Worm (Caenorhabditis elegans): ENCODE results near the gene C14A6.3.

DNA sequence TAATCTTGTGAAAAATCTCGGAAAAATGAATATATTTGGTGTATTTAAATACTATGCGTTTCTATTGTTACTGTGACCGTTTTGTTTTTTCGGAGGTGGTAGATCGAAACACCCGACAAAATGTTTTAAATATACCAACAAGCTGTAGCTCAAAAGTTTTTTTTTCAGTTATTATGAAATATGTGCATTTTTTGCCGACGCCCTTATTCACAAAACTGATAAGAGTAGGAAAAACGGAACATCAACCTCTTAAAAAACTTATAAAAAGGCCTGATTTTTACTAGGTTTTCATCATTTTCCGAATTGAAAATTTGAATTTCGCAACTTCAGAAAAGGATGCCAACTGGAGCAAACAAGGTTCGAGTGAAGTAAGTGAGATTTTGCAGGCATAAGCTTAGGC, 2.7 kb upstream of the C14A6.3 start, which contains the start of gene Y37H2A.14:
- TF ChIP-seq akir-1 (GFP tag; optimal IDR thresholded peaks at IDR 0.05), result no peak
- no peak for TF ChIP-seq F57A8.1 (GFP tag; optimal IDR thresholded peaks at IDR 0.05)
- no peak for TF ChIP-seq tlf-1 (GFP tag; optimal IDR thresholded peaks at IDR 0.05)
- no peak for TF ChIP-seq snpc-1.3 (tag; optimal IDR thresholded peaks at IDR 0.05; ENCODE audit: insufficient read depth)
- no peak for TF ChIP-seq ztf-25 (GFP tag; IDR thresholded peaks at IDR 0.05)
- TF ChIP-seq snpc-4 (GFP tag; optimal IDR thresholded peaks at IDR 0.05), result no peak
- no peak for TF ChIP-seq snpc-4 (tag; optimal IDR thresholded peaks at IDR 0.05)
- no peak for TF ChIP-seq ama-1 (optimal IDR thresholded peaks at IDR 0.05)
- TF ChIP-seq ama-1 (GFP tag; optimal IDR thresholded peaks at IDR 0.05), result no peak
- TF ChIP-seq hlh-12 (tag; optimal IDR thresholded peaks at IDR 0.05), result no peak
- no peak for TF ChIP-seq ztf-18 (tag; optimal IDR thresholded peaks at IDR 0.05)
- no peak for TF ChIP-seq T07F8.4 (tag; optimal IDR thresholded peaks at IDR 0.05)
- TF ChIP-seq Y95B8A.8 (GFP tag; IDR thresholded peaks at IDR 0.05), result no peak
- TF ChIP-seq repo-1 (tag; optimal IDR thresholded peaks at IDR 0.05), result no peak
- no peak for TF ChIP-seq dpl-1 (GFP tag; optimal IDR thresholded peaks at IDR 0.05)
- no peak for TF ChIP-seq B0035.1 (tag; optimal IDR thresholded peaks at IDR 0.05)

All from whole organism, young adult.